Worm (Caenorhabditis elegans) whole organism, late embryonic: ENCODE data around the gene lurp-1.

Experiments
- K09A11.1 ChIP-seq: sonication (generic microtip); optimal IDR thresholded peaks from 2 replicates; lab custom pipeline; 2017; ENCODE audit warnings: antibody characterized with exemption, mild to moderate bottlenecking, missing genetic modification characterization, missing compliant biosample characterization; ENCODE audit not compliant: insufficient read depth
- ahr-1 ChIP-seq: sonication (generic microtip); optimal IDR thresholded peaks from 2 replicates; lab custom pipeline; 2016; ENCODE audit warnings: missing genetic modification characterization, missing compliant biosample characterization
- ceh-14 ChIP-seq: sonication (generic microtip); optimal IDR thresholded peaks from 2 replicates; lab custom pipeline; 2016; ENCODE audit warnings: missing genotype, missing genetic modification characterization, missing compliant biosample characterization
- ceh-19 ChIP-seq: fragments of 200-800 bp; sonication (Bioruptor generic); optimal IDR thresholded peaks from 2 replicates; lab custom pipeline; 2018; ENCODE audit warnings: mild to moderate bottlenecking, missing genetic modification characterization, missing compliant biosample characterization
- ceh-22 ChIP-seq: sonication (generic microtip); optimal IDR thresholded peaks from 2 replicates; lab custom pipeline; 2017; ENCODE audit warnings: missing biosample characterization, missing genetic modification characterization
- ceh-31 ChIP-seq: sonication (generic microtip); optimal IDR thresholded peaks from 2 replicates; lab custom pipeline; 2016; ENCODE audit warnings: missing genetic modification characterization, missing compliant biosample characterization
- ceh-34 ChIP-seq: sonication (generic microtip); optimal IDR thresholded peaks from 2 replicates; lab custom pipeline; 2016; ENCODE audit warnings: mild to moderate bottlenecking, missing genetic modification characterization, missing compliant biosample characterization
- elt-2 ChIP-seq: sonication (generic microtip); optimal IDR thresholded peaks from 2 replicates; lab custom pipeline; 2016; ENCODE audit warnings: missing genetic modification reagents, missing genetic modification characterization, missing compliant biosample characterization
- gmeb-2 ChIP-seq: sonication (generic microtip); optimal IDR thresholded peaks from 2 replicates; lab custom pipeline; 2016; ENCODE audit warnings: missing genetic modification characterization, inconsistent platforms, missing compliant biosample characterization
- hlh-13 ChIP-seq: fragments of 200-800 bp; sonication (Bioruptor generic); optimal IDR thresholded peaks from 2 replicates; lab custom pipeline; 2018; ENCODE audit warnings: mild to moderate bottlenecking, missing genetic modification characterization, missing compliant biosample characterization
- hlh-15 ChIP-seq: sonication (generic microtip); optimal IDR thresholded peaks from 2 replicates; lab custom pipeline; 2016; ENCODE audit warnings: missing genetic modification characterization, missing compliant biosample characterization
- hlh-8 ChIP-seq: sonication (generic microtip); optimal IDR thresholded peaks from 2 replicates; lab custom pipeline; 2016; ENCODE audit warnings: missing genotype, missing genetic modification characterization, missing compliant biosample characterization
- npax-4 ChIP-seq: sonication (generic microtip); optimal IDR thresholded peaks from 2 replicates; lab custom pipeline; 2016; ENCODE audit warnings: missing genetic modification characterization, missing compliant biosample characterization
- pax-1 ChIP-seq: fragments of 150-350 bp; optimal IDR thresholded peaks from 2 replicates; lab custom pipeline; 2014; ENCODE audit warnings: missing biosample characterization, missing genetic modification characterization
- pqm-1 ChIP-seq: sonication (generic microtip); optimal IDR thresholded peaks from 2 replicates; lab custom pipeline; 2016; ENCODE audit warnings: missing genetic modification characterization, missing compliant biosample characterization
- sox-2 ChIP-seq: fragments of 200-800 bp; sonication (Bioruptor generic); IDR thresholded peaks from 2 replicates; pipeline ENCODE4 v1.3.6; 2022; ENCODE audit warnings: missing genetic modification reagents, missing genetic modification characterization, missing compliant biosample characterization
- unc-3 ChIP-seq, 2 experiments: fragments of 200-800 bp in 1 of 2; sonication (Bioruptor generic) in 1 of 2; sonication (generic microtip) in 1 of 2; conservative IDR thresholded peaks in 1 of 2; optimal IDR thresholded peaks in 1 of 2; 2 replicates each; pipeline versions ENCODE4 v1.3.6 to Lab custom; 2016 to 2022; ENCODE audit warnings: missing compliant biosample characterization in 2 of 2, missing genetic modification characterization in 2 of 2, missing genetic modification reagents in 1 of 2
- unc-42 ChIP-seq: sonication (generic microtip); optimal IDR thresholded peaks from 2 replicates; lab custom pipeline; 2016; ENCODE audit warnings: missing genotype, missing genetic modification characterization, missing compliant biosample characterization
- unc-86 ChIP-seq: sonication (generic microtip); optimal IDR thresholded peaks from 2 replicates; lab custom pipeline; 2016; ENCODE audit warnings: missing genetic modification characterization, missing compliant biosample characterization
- zip-5 ChIP-seq: sonication (generic microtip); optimal IDR thresholded peaks from 2 replicates; lab custom pipeline; 2016; ENCODE audit warnings: missing genetic modification characterization, missing compliant biosample characterization

lurp-1 gene

DNA sequence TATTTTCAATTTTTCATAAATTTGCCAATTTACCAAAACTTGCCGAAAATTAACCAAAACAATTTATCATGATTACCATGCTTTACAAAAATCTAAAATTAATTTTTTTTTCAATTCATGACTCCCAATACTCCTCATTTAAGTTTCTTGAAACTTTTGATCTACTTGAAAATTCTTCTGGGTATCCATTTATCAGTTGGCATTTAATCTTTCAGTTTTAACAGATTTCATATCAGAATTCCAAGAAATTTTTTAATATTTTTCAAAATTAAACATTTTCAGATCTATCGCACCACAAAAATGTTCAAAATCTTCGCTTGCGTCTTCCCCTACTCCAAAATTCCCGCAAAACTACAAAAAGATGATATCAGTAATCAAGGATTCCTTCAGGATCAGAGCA, 43.2 kb downstream of the lurp-1 start, which contains the start of gene Y19D2B.2:
Y19D2B.2 (plus strand) TSS at position 301 of the 400 bp plus-strand sequence.
- TF ChIP-seq zip-5 (tag; lab: Kevin White, UChicago), result no peak
- no peak for TF ChIP-seq ceh-22
- no peak for TF ChIP-seq unc-86 (tag; lab: Kevin White, UChicago)
- TF ChIP-seq hlh-15, result no peak
- TF ChIP-seq sox-2 (GFP tag; lab: Robert Waterston, UW), result no peak
- no peak for TF ChIP-seq ahr-1
- TF ChIP-seq ceh-34 (tag; lab: Kevin White, UChicago), result no peak
- TF ChIP-seq ceh-19 (GFP tag; lab: Kevin White, UChicago), result no peak
- TF ChIP-seq unc-3 (GFP tag; conservative IDR thresholded peaks at IDR 0.05; lab: Robert Waterston, UW), result no peak
- no peak for TF ChIP-seq unc-3 (tag; optimal IDR thresholded peaks at IDR 0.05; lab: Kevin White, UChicago)
- no peak for TF ChIP-seq pax-1 (tag; lab: Kevin White, UChicago)
- TF ChIP-seq hlh-8 (tag; lab: Kevin White, UChicago), result no peak

DNA sequence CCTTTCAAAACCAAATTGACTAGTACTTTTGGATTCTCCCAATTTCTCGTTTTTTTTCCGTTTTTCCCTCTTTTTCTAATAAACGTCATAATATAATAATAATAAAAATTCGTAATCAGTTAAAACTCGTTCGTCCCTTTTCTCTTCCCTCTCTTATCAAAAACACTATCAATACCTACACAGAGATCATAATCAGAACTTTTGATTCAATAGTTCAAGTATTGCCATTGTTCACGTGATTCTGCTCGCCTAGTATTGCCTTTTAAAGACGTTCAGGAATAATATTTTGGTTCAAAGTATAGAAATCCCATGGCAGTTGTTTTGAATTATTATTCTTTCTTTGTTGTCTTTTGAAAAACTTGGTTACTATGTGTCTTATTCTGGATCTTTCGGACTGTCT, 43.9 kb downstream of the lurp-1 start:
- TF ChIP-seq pqm-1 (tag; lab: Kevin White, UChicago) (no peak), elt-2 (tag; lab: Kevin White, UChicago) (peak; percentile 84)
- TF ChIP-seq, all 69 proteins: peak for 1

DNA sequence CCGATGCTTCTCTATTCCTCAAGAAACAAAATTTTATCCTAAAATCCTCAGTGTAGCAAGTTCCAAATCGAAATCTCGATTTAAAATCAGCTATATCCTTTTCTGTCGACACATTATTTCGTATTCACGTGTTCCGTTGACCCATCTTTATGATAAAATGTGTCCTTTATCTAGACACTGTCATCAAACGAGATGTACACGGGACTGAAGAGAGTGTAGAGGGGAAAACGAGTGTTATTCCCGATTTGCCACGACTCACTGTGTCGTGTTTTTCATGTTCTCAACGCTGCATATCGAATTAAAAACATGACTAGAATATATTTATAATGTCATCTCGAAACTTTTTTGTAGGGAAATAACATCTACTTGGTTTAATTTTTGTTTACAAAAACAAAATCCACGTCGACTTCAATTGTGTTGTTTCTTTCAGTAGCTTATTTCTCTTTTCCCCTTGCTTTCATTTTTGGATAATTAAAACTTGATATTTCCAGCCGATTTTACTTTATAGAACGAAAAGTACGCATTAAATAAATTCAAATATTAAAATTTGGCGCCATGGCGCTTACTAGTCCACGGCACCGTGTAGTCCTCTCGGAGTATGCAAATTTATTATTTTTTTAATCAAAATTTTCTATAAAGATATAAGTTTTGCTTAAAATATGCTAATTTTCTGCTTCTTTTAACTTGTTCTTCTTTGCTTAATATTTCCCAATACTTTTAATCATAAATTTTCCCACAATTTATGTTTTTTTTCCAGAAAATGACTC, 45.3 kb downstream of the lurp-1 start, which contains the start of gene metr-1:
metr-1 (plus strand) TSS at position 758 of the 767 bp plus-strand sequence.
- no peak for TF ChIP-seq ceh-14 (tag; lab: Kevin White, UChicago)
- TF ChIP-seq sox-2 (GFP tag; lab: Robert Waterston, UW), result no peak
- peak; percentile 33 for TF ChIP-seq elt-2 (tag; lab: Kevin White, UChicago)
- TF ChIP-seq ceh-31 (tag; lab: Kevin White, UChicago), result peak; percentile 18

DNA sequence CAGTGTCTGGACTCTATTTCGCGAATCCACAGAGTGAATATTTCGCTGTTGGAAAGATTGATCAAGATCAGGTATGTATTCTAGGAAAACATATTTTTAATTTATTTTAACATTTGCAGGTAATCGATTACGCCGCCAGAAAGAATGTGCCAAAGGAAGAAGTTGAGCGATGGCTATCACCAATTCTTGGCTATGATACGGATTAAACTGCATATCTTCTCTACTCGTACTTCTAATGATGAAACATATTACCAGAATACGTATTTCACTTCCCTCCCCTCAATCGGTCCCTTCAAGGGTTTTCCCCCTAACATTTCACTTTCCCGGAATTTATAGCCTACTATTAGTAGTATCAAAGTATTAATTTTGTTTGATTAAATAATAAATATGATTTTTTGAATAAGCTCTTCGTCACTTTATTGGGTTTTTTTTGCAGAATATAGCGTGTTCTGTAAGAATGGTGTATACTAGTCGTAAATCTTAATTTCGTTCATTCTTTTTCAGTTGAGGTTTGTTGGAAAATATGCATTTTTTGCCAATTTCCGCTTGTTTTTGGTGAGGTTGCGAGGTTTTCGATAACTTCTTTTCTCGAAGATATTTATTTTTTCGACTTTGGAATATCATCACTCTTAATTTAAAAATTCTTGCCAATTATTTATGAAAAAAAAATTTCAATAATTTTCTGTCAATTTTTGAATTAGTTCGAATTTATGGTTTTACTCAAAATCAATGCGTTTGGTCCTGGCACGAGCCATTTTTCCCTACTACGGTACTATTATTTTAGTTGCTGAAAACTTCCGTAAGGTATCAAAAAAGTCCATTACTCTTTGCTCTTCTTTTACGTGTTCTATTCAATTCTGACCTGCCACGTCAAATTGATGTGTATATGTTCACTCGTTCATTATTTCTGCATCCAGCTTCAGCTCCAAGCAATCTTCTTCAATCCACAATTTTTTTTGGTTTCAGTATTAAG, 50.2 kb downstream of the lurp-1 start:
- TF ChIP-seq unc-3 (GFP tag; conservative IDR thresholded peaks at IDR 0.05; lab: Robert Waterston, UW) (no peak), unc-3 (tag; optimal IDR thresholded peaks at IDR 0.05; lab: Kevin White, UChicago) (no peak), hlh-13 (GFP tag; lab: Kevin White, UChicago) (no peak), npax-4 (tag; lab: Kevin White, UChicago) (no peak), gmeb-2 (tag; lab: Kevin White, UChicago) (no peak), K09A11.1 (tag; lab: Kevin White, UChicago) (no peak), unc-42 (tag; lab: Kevin White, UChicago) (no peak)
